Worm (Caenorhabditis elegans): Measurements from ENCODE around the gene Y110A2AL.7.
A peak's percentile ranks its signal among the peaks of the same experiment; 100 is the strongest.

ce11 chrII:2857559-2857958 lies 14.6 kb upstream of the Y110A2AL.7 start:
- peak in 1 of 2 experiments; percentile 15 for TF ChIP-seq mdl-1 (tag; optimal IDR thresholded peaks at IDR 0.05)
- peak; percentile 98 for TF ChIP-seq nhr-28 (tag; optimal IDR thresholded peaks at IDR 0.05)
- no peak for TF ChIP-seq ZK546.5 (tag; optimal IDR thresholded peaks at IDR 0.05)
- no peak for TF ChIP-seq hlh-30 (tag; optimal IDR thresholded peaks at IDR 0.05; ENCODE audit: insufficient read depth)
- TF ChIP-seq F49E8.2 (tag; optimal IDR thresholded peaks at IDR 0.05; ENCODE audit: borderline replicate concordance), result no peak
- TF ChIP-seq egl-43 (GFP tag; IDR thresholded peaks at IDR 0.05), result no peak
- TF ChIP-seq zag-1 (tag; optimal IDR thresholded peaks at IDR 0.05), result no peak
- TF ChIP-seq ceh-44 (GFP tag; IDR thresholded peaks at IDR 0.05), result no peak
- no peak for TF ChIP-seq ceh-28 (tag; optimal IDR thresholded peaks at IDR 0.05)
